Worm (Caenorhabditis elegans) whole organism, late embryonic: ENCODE data around the gene Y69E1A.5.

Experiments used
- C08G9.2 ChIP-seq: sonication (generic microtip); optimal IDR thresholded peaks from 2 replicates; lab custom pipeline; 2016; ENCODE audit warnings: mild to moderate bottlenecking, missing genetic modification characterization, moderate library complexity, missing compliant biosample characterization
- T23F11.4 ChIP-seq: fragments of 200-800 bp; sonication (Bioruptor generic); optimal IDR thresholded peaks from 2 replicates; lab custom pipeline; 2018; ENCODE audit warnings: mild to moderate bottlenecking, missing genetic modification characterization, missing compliant biosample characterization
- ceh-14 ChIP-seq: sonication (generic microtip); optimal IDR thresholded peaks from 2 replicates; lab custom pipeline; 2016; ENCODE audit warnings: missing genotype, missing genetic modification characterization, missing compliant biosample characterization
- ceh-18 ChIP-seq: sonication (generic microtip); optimal IDR thresholded peaks from 2 replicates; lab custom pipeline; 2016; ENCODE audit warnings: missing genetic modification characterization, missing compliant biosample characterization
- ceh-30 ChIP-seq: fragments of 150-350 bp; optimal IDR thresholded peaks from 2 replicates; lab custom pipeline; 2014; ENCODE audit warnings: missing biosample characterization, missing genetic modification characterization
- ceh-34 ChIP-seq: sonication (generic microtip); optimal IDR thresholded peaks from 2 replicates; lab custom pipeline; 2016; ENCODE audit warnings: mild to moderate bottlenecking, missing genetic modification characterization, missing compliant biosample characterization
- ceh-45 ChIP-seq: fragments of 200-800 bp; sonication (Bioruptor generic); IDR thresholded peaks from 2 replicates; pipeline ENCODE4 v1.3.6; 2022; ENCODE audit warnings: missing genetic modification reagents, missing genetic modification characterization, missing compliant biosample characterization
- ceh-48 ChIP-seq: sonication (generic microtip); optimal IDR thresholded peaks from 2 replicates; lab custom pipeline; 2016; ENCODE audit warnings: missing genetic modification characterization, inconsistent platforms, missing compliant biosample characterization
- che-1 ChIP-seq: sonication (generic microtip); optimal IDR thresholded peaks from 2 replicates; lab custom pipeline; 2016; ENCODE audit warnings: mild to moderate bottlenecking, missing genetic modification characterization, missing compliant biosample characterization
- dmd-4 ChIP-seq: sonication (generic microtip); optimal IDR thresholded peaks from 2 replicates; lab custom pipeline; 2016; ENCODE audit warnings: borderline replicate concordance, missing genetic modification characterization, missing compliant biosample characterization
- dve-1 ChIP-seq: sonication (generic microtip); optimal IDR thresholded peaks from 2 replicates; lab custom pipeline; 2017; ENCODE audit warnings: antibody characterized with exemption, mild to moderate bottlenecking, missing genetic modification characterization, missing compliant biosample characterization
- elt-2 ChIP-seq: sonication (generic microtip); optimal IDR thresholded peaks from 2 replicates; lab custom pipeline; 2016; ENCODE audit warnings: missing genetic modification reagents, missing genetic modification characterization, missing compliant biosample characterization
- elt-4 ChIP-seq: sonication (generic microtip); optimal IDR thresholded peaks from 2 replicates; lab custom pipeline; 2016; ENCODE audit warnings: missing genetic modification characterization, missing compliant biosample characterization
- eyg-1 ChIP-seq: sonication (generic microtip); optimal IDR thresholded peaks from 2 replicates; lab custom pipeline; 2016; ENCODE audit warnings: missing genotype, missing genetic modification characterization, missing compliant biosample characterization
- fax-1 ChIP-seq: sonication (generic microtip); optimal IDR thresholded peaks from 2 replicates; lab custom pipeline; 2016; ENCODE audit warnings: missing genotype, missing genetic modification characterization, missing compliant biosample characterization
- hlh-15 ChIP-seq: sonication (generic microtip); optimal IDR thresholded peaks from 2 replicates; lab custom pipeline; 2016; ENCODE audit warnings: missing genetic modification characterization, missing compliant biosample characterization
- hlh-6 ChIP-seq: sonication (generic microtip); optimal IDR thresholded peaks from 2 replicates; lab custom pipeline; 2016; ENCODE audit warnings: missing genotype, missing genetic modification characterization, missing compliant biosample characterization
- hlh-8 ChIP-seq: sonication (generic microtip); optimal IDR thresholded peaks from 2 replicates; lab custom pipeline; 2016; ENCODE audit warnings: missing genotype, missing genetic modification characterization, missing compliant biosample characterization
- madf-2 ChIP-seq: sonication (generic microtip); optimal IDR thresholded peaks from 2 replicates; lab custom pipeline; 2017; ENCODE audit warnings: missing genetic modification characterization, missing compliant biosample characterization
- mec-3 ChIP-seq: sonication (generic microtip); optimal IDR thresholded peaks from 2 replicates; lab custom pipeline; 2016; ENCODE audit warnings: borderline replicate concordance, missing genetic modification characterization, missing compliant biosample characterization
- nfya-1 ChIP-seq: sonication (generic microtip); optimal IDR thresholded peaks from 2 replicates; lab custom pipeline; 2017; ENCODE audit warnings: missing genetic modification characterization, mild to moderate bottlenecking, missing compliant biosample characterization, antibody characterized with exemption, moderate library complexity
- nhr-11 ChIP-seq: fragments of 150-350 bp; optimal IDR thresholded peaks from 2 replicates; lab custom pipeline; 2014; ENCODE audit warnings: missing biosample characterization, missing genetic modification characterization
- npax-4 ChIP-seq: sonication (generic microtip); optimal IDR thresholded peaks from 2 replicates; lab custom pipeline; 2016; ENCODE audit warnings: missing genetic modification characterization, missing compliant biosample characterization
- odd-2 ChIP-seq: sonication (generic microtip); optimal IDR thresholded peaks from 2 replicates; lab custom pipeline; 2017; ENCODE audit warnings: antibody characterized with exemption, mild to moderate bottlenecking, missing genetic modification characterization, missing compliant biosample characterization
- pha-4 ChIP-seq: fragments of 150-350 bp; optimal IDR thresholded peaks from 2 replicates; lab custom pipeline; 2018; ENCODE audit warnings: missing biosample characterization, missing genetic modification reagents, missing genetic modification characterization
- pqm-1 ChIP-seq: sonication (generic microtip); optimal IDR thresholded peaks from 2 replicates; lab custom pipeline; 2016; ENCODE audit warnings: missing genetic modification characterization, missing compliant biosample characterization
- ref-2 ChIP-seq: sonication (generic microtip); optimal IDR thresholded peaks from 2 replicates; lab custom pipeline; 2016; ENCODE audit warnings: missing genetic modification characterization, missing compliant biosample characterization
- rnt-1 ChIP-seq: sonication (generic microtip); optimal IDR thresholded peaks from 2 replicates; lab custom pipeline; 2016; ENCODE audit warnings: missing genetic modification characterization, missing compliant biosample characterization
- sox-4 ChIP-seq: sonication (generic microtip); optimal IDR thresholded peaks from 2 replicates; lab custom pipeline; 2017; ENCODE audit warnings: mild to moderate bottlenecking, missing genetic modification characterization, inconsistent platforms, missing compliant biosample characterization
- syd-9 ChIP-seq: sonication (generic microtip); optimal IDR thresholded peaks from 2 replicates; lab custom pipeline; 2016; ENCODE audit warnings: mild to moderate bottlenecking, missing genetic modification characterization, moderate library complexity, missing compliant biosample characterization
- tbx-7 ChIP-seq: sonication (generic microtip); optimal IDR thresholded peaks from 2 replicates; lab custom pipeline; 2016; ENCODE audit warnings: missing genotype, missing genetic modification characterization, missing compliant biosample characterization
- ttx-3 ChIP-seq: sonication (generic microtip); optimal IDR thresholded peaks from 2 replicates; lab custom pipeline; 2016; ENCODE audit warnings: missing genetic modification reagents, missing genetic modification characterization, missing compliant biosample characterization
- unc-3 ChIP-seq, 2 experiments: fragments of 200-800 bp in 1 of 2; sonication (Bioruptor generic) in 1 of 2; sonication (generic microtip) in 1 of 2; conservative IDR thresholded peaks in 1 of 2; optimal IDR thresholded peaks in 1 of 2; 2 replicates each; pipeline versions ENCODE4 v1.3.6 to Lab custom; 2016 to 2022; ENCODE audit warnings: missing compliant biosample characterization in 2 of 2, missing genetic modification characterization in 2 of 2, missing genetic modification reagents in 1 of 2
- unc-42 ChIP-seq: sonication (generic microtip); optimal IDR thresholded peaks from 2 replicates; lab custom pipeline; 2016; ENCODE audit warnings: missing genotype, missing genetic modification characterization, missing compliant biosample characterization
- unc-55 ChIP-seq: sonication (generic microtip); optimal IDR thresholded peaks from 2 replicates; lab custom pipeline; 2017; ENCODE audit warnings: missing biosample characterization, missing genetic modification reagents, missing genetic modification characterization
- unc-86 ChIP-seq: sonication (generic microtip); optimal IDR thresholded peaks from 2 replicates; lab custom pipeline; 2016; ENCODE audit warnings: missing genetic modification characterization, missing compliant biosample characterization
- ztf-16 ChIP-seq: sonication (generic microtip); optimal IDR thresholded peaks from 2 replicates; lab custom pipeline; 2017; ENCODE audit warnings: missing genetic modification characterization, missing compliant biosample characterization

The Y69E1A.5 gene

ce11 chrIV:10979689-10980088 lies 22.2 kb upstream of the Y69E1A.5 start:
- TF ChIP-seq ceh-18 (tag; lab: Kevin White, UChicago) (peak; percentile 49), npax-4 (tag; lab: Kevin White, UChicago) (no peak)

- no peak for TF ChIP-seq sox-4 (tag; lab: Kevin White, UChicago)
- TF ChIP-seq ref-2 (tag; lab: Kevin White, UChicago) = no peak
- no peak for TF ChIP-seq ceh-14 (tag; lab: Kevin White, UChicago)
- TF ChIP-seq fax-1 (tag; lab: Kevin White, UChicago) = no peak
- no peak for TF ChIP-seq ttx-3 (tag; lab: Kevin White, UChicago)
- no peak for TF ChIP-seq pha-4
- no peak for TF ChIP-seq dve-1 (tag; lab: Kevin White, UChicago)
- TF ChIP-seq hlh-6 (tag; lab: Kevin White, UChicago) = no peak
- TF ChIP-seq ztf-16 (tag; lab: Kevin White, UChicago) = no peak
- TF ChIP-seq mec-3 (tag; lab: Kevin White, UChicago) = no peak
- TF ChIP-seq nfya-1 (tag; lab: Kevin White, UChicago) = no peak
Measured at ce11 chrIV:10978641-10979040, 21.2 kb upstream of the Y69E1A.5 start.

ce11 chrIV:10975968-10976367 lies 18.5 kb upstream of the Y69E1A.5 start:
- TF ChIP-seq ztf-16 (tag; lab: Kevin White, UChicago) (no peak), T23F11.4 (GFP tag; lab: Kevin White, UChicago) (no peak), rnt-1 (tag; lab: Kevin White, UChicago) (no peak), pqm-1 (tag; lab: Kevin White, UChicago) (no peak), unc-42 (tag; lab: Kevin White, UChicago) (no peak), elt-2 (tag; lab: Kevin White, UChicago) (peak; percentile 72), ttx-3 (tag; lab: Kevin White, UChicago) (no peak), tbx-7 (tag; lab: Kevin White, UChicago) (no peak), hlh-6 (tag; lab: Kevin White, UChicago) (no peak)

ce11 chrIV:10971636-10972199 lies 14.3 kb upstream of the Y69E1A.5 start:
- TF ChIP-seq odd-2 (tag; lab: Kevin White, UChicago) (no peak), unc-86 (no peak), ceh-48 (tag; lab: Kevin White, UChicago) (no peak), unc-55 (GFP tag; lab: Kevin White, UChicago) (no peak), mec-3 (tag; lab: Kevin White, UChicago) (no peak), elt-4 (tag; lab: Kevin White, UChicago) (no peak), ceh-45 (GFP tag; lab: Robert Waterston, UW) (no peak), nhr-11 (tag; lab: Kevin White, UChicago) (no peak), tbx-7 (tag; lab: Kevin White, UChicago) (no peak), ceh-30 (no peak), hlh-15 (tag; lab: Kevin White, UChicago) (no peak), dmd-4 (tag; lab: Kevin White, UChicago) (no peak), ceh-34 (no peak), C08G9.2 (tag; lab: Kevin White, UChicago) (no peak), ceh-14 (tag; lab: Kevin White, UChicago) (no peak), T23F11.4 (GFP tag; lab: Kevin White, UChicago) (no peak), npax-4 (tag; lab: Kevin White, UChicago) (no peak), madf-2 (tag; lab: Kevin White, UChicago) (no peak)

- TF ChIP-seq hlh-8 (tag; lab: Kevin White, UChicago) (no peak), che-1 (tag; lab: Kevin White, UChicago) (no peak), eyg-1 (tag; lab: Kevin White, UChicago) (no peak), unc-55 (GFP tag; lab: Kevin White, UChicago) (no peak), syd-9 (tag; lab: Kevin White, UChicago) (no peak), unc-3 (GFP tag; conservative IDR thresholded peaks at IDR 0.05; lab: Robert Waterston, UW) (no peak), unc-3 (tag; optimal IDR thresholded peaks at IDR 0.05; lab: Kevin White, UChicago) (no peak)
Measured at ce11 chrIV:10970767-10971166, 13.3 kb upstream of the Y69E1A.5 start.
